Fruit fly (Drosophila melanogaster) whole organism, embryonic: Measurements from ENCODE around the gene ND-PDSW.
A peak's percentile ranks its signal among the peaks of the same experiment; 100 is the strongest.

Experiments used
- Aef1 ChIP-seq: fragments of 200-800 bp; sonication (Bioruptor generic); IDR thresholded peaks from 3 replicates; pipeline ENCODE4 v1.3.6; 2022; ENCODE audit warnings: missing biosample characterization, missing genetic modification characterization
- Atf-2 ChIP-seq: fragments of 200-800 bp; sonication (Bioruptor generic); optimal IDR thresholded peaks from 2 replicates; lab custom pipeline; 2016; ENCODE audit warnings: missing biosample characterization, missing genetic modification characterization
- Atf3 ChIP-seq: fragments of 200-800 bp; sonication (Bioruptor generic); optimal IDR thresholded peaks from 3 replicates; lab custom pipeline; 2016; ENCODE audit warnings: missing biosample characterization, missing genetic modification characterization
- B-H2 ChIP-seq: fragments of 200-800 bp; sonication (Bioruptor generic); optimal IDR thresholded peaks from 2 replicates; lab custom pipeline; 2018; ENCODE audit warnings: missing biosample characterization, mild to moderate bottlenecking, missing genetic modification characterization
- Blimp-1 ChIP-seq: fragments of 200-800 bp; sonication (Bioruptor generic); optimal IDR thresholded peaks from 3 replicates; lab custom pipeline; 2018; ENCODE audit warnings: missing biosample characterization, missing genetic modification characterization, mild to moderate bottlenecking, moderate library complexity, missing genetic modification reagents
- CG11723 ChIP-seq: fragments of 200-800 bp; sonication (Bioruptor generic); optimal IDR thresholded peaks from 2 replicates; lab custom pipeline; 2017; ENCODE audit warnings: missing biosample characterization, mild to moderate bottlenecking, missing genetic modification characterization
- CG12391 ChIP-seq: fragments of 200-800 bp; sonication (Bioruptor generic); optimal IDR thresholded peaks from 3 replicates; lab custom pipeline; 2018; ENCODE audit warnings: missing biosample characterization, mild to moderate bottlenecking, missing genetic modification characterization, moderate library complexity
- CG13123 ChIP-seq: fragments of 200-800 bp; sonication (Bioruptor generic); optimal IDR thresholded peaks from 2 replicates; lab custom pipeline; 2016; ENCODE audit warnings: missing biosample characterization, missing genetic modification characterization
- CG13775 ChIP-seq: fragments of 200-800 bp; sonication (Bioruptor generic); optimal IDR thresholded peaks from 3 replicates; lab custom pipeline; 2017; ENCODE audit warnings: missing biosample characterization, mild to moderate bottlenecking, missing genetic modification characterization
- CG14050 ChIP-seq: fragments of 200-800 bp; sonication (Bioruptor generic); IDR thresholded peaks from 3 replicates; pipeline ENCODE4 v1.3.6; 2022; ENCODE audit warnings: missing biosample characterization, missing genetic modification characterization
- CG15269 ChIP-seq: fragments of 200-800 bp; sonication (Bioruptor generic); optimal IDR thresholded peaks from 2 replicates; lab custom pipeline; 2018; ENCODE audit warnings: missing biosample characterization, mild to moderate bottlenecking, missing genetic modification characterization, moderate library complexity
- CG1529 ChIP-seq: fragments of 200-800 bp; sonication (Bioruptor generic); optimal IDR thresholded peaks from 3 replicates; lab custom pipeline; 2018; ENCODE audit warnings: missing biosample characterization, missing genetic modification characterization
- CG15514 ChIP-seq: fragments of 200-800 bp; sonication (Bioruptor generic); optimal IDR thresholded peaks from 3 replicates; lab custom pipeline; 2017; ENCODE audit warnings: missing biosample characterization, missing genetic modification characterization, mild to moderate bottlenecking, moderate library complexity, missing genetic modification reagents
- CG1602 ChIP-seq: fragments of 200-800 bp; sonication (Bioruptor generic); optimal IDR thresholded peaks from 3 replicates; lab custom pipeline; 2016; ENCODE audit warnings: missing biosample characterization, missing genetic modification characterization
- CG16813 ChIP-seq: fragments of 200-800 bp; sonication (Bioruptor generic); IDR thresholded peaks from 3 replicates; pipeline ENCODE4 v1.3.6; 2022; ENCODE audit warnings: missing biosample characterization, missing genetic modification characterization; ENCODE audit not compliant: partially characterized antibody
- CG2199 ChIP-seq: fragments of 200-800 bp; sonication (Bioruptor generic); IDR thresholded peaks from 3 replicates; pipeline ENCODE4 v1.3.6; 2022; ENCODE audit warnings: missing biosample characterization, missing genetic modification characterization
- CG4854 ChIP-seq: fragments of 200-800 bp; sonication (Bioruptor generic); optimal IDR thresholded peaks from 2 replicates; lab custom pipeline; 2016; ENCODE audit warnings: missing biosample characterization, missing genetic modification characterization, inconsistent platforms
- CG5953 ChIP-seq: fragments of 200-800 bp; sonication (Bioruptor generic); IDR thresholded peaks from 2 replicates; pipeline ENCODE4 v1.3.6; 2022; ENCODE audit warnings: missing biosample characterization, missing genetic modification characterization
- CG7271 ChIP-seq: fragments of 200-800 bp; sonication (Bioruptor generic); optimal IDR thresholded peaks from 2 replicates; lab custom pipeline; 2018; ENCODE audit warnings: missing biosample characterization, mild to moderate bottlenecking, missing genetic modification characterization, moderate library complexity
- CG7357 ChIP-seq: fragments of 200-800 bp; sonication (Bioruptor generic); IDR thresholded peaks from 3 replicates; pipeline ENCODE4 v1.3.6; 2022; ENCODE audit warnings: missing biosample characterization, missing genetic modification characterization
- CG8089 ChIP-seq: fragments of 200-800 bp; sonication (Bioruptor generic); optimal IDR thresholded peaks from 3 replicates; lab custom pipeline; 2016; ENCODE audit warnings: missing biosample characterization, missing genetic modification characterization
- CG9797 ChIP-seq: fragments of 200-800 bp; sonication (Bioruptor generic); optimal IDR thresholded peaks from 3 replicates; lab custom pipeline; 2018; ENCODE audit warnings: missing biosample characterization, mild to moderate bottlenecking, missing genetic modification characterization
- Camta ChIP-seq: fragments of 200-800 bp; sonication (Bioruptor generic); optimal IDR thresholded peaks from 2 replicates; lab custom pipeline; 2016; ENCODE audit warnings: missing biosample characterization, missing genetic modification characterization
- CoRest ChIP-seq: fragments of 200-800 bp; sonication (Bioruptor generic); optimal IDR thresholded peaks from 3 replicates; lab custom pipeline; 2018; ENCODE audit warnings: missing biosample characterization, mild to moderate bottlenecking, missing genetic modification characterization, moderate library complexity
- CrebB ChIP-seq: fragments of 200-800 bp; sonication (Bioruptor generic); optimal IDR thresholded peaks from 3 replicates; lab custom pipeline; 2018; ENCODE audit warnings: missing biosample characterization, mild to moderate bottlenecking, missing genetic modification characterization
- Eip74EF ChIP-seq, 2 experiments: fragments of 200-800 bp in 1 of 2; fragments of >200 bp in 1 of 2; sonication (Bioruptor generic) in 1 of 2; optimal IDR thresholded peaks; 2 replicates each; lab custom pipeline; 2017 to 2019; ENCODE audit warnings: missing biosample characterization in 2 of 2, missing genetic modification characterization in 2 of 2, mild to moderate bottlenecking in 1 of 2, moderate library complexity in 1 of 2
- Fer1 ChIP-seq: fragments of 200-800 bp; sonication (Bioruptor generic); optimal IDR thresholded peaks from 2 replicates; lab custom pipeline; 2017; ENCODE audit warnings: missing biosample characterization, mild to moderate bottlenecking, missing genetic modification characterization
- Fer3 ChIP-seq: fragments of 200-800 bp; sonication (Bioruptor generic); optimal IDR thresholded peaks from 2 replicates; lab custom pipeline; 2018; ENCODE audit warnings: missing biosample characterization, mild to moderate bottlenecking, missing genetic modification characterization, moderate library complexity
- HHEX ChIP-seq: fragments of 200-800 bp; sonication (Bioruptor generic); optimal IDR thresholded peaks from 3 replicates; lab custom pipeline; 2017; ENCODE audit warnings: missing biosample characterization, mild to moderate bottlenecking, missing genetic modification characterization, missing genetic modification reagents
- Hr3 ChIP-seq: fragments of 200-800 bp; sonication (Bioruptor generic); optimal IDR thresholded peaks from 3 replicates; lab custom pipeline; 2016; ENCODE audit warnings: missing biosample characterization, missing genetic modification characterization
- Hr78 ChIP-seq, 2 experiments: fragments of 200-800 bp in 1 of 2; fragments of >200 bp in 1 of 2; sonication (Bioruptor generic) in 1 of 2; optimal IDR thresholded peaks; 2 replicates each; lab custom pipeline; 2017 to 2019; ENCODE audit warnings: missing biosample characterization in 2 of 2, missing genetic modification characterization in 2 of 2, mild to moderate bottlenecking in 1 of 2, moderate library complexity in 1 of 2
- Lhr ChIP-seq: fragments of 200-800 bp; sonication (Bioruptor generic); optimal IDR thresholded peaks from 3 replicates; lab custom pipeline; 2017; ENCODE audit warnings: mild to moderate bottlenecking, missing biosample characterization, missing genetic modification reagents, missing genetic modification characterization
- Lpt ChIP-seq: fragments of >200 bp; optimal IDR thresholded peaks from 2 replicates; lab custom pipeline; 2018; ENCODE audit warnings: missing biosample characterization, missing genetic modification characterization
- Spps ChIP-seq: fragments of 200-800 bp; sonication (Bioruptor generic); optimal IDR thresholded peaks from 2 replicates; lab custom pipeline; 2018; ENCODE audit warnings: missing biosample characterization, mild to moderate bottlenecking, missing genetic modification characterization
- Xrp1 ChIP-seq: fragments of 200-800 bp; sonication (Bioruptor generic); IDR thresholded peaks from 2 replicates; pipeline ENCODE4 v1.3.6; 2022; ENCODE audit warnings: missing biosample characterization, missing genetic modification characterization
- YL-1 ChIP-seq: fragments of 200-800 bp; sonication (Bioruptor generic); optimal IDR thresholded peaks from 3 replicates; lab custom pipeline; 2017; ENCODE audit warnings: missing biosample characterization, mild to moderate bottlenecking, missing genetic modification characterization
- abd-A ChIP-seq: fragments of 200-800 bp; sonication (Bioruptor generic); optimal IDR thresholded peaks from 3 replicates; lab custom pipeline; 2019; ENCODE audit warnings: missing biosample characterization, mild to moderate bottlenecking, missing genetic modification characterization, moderate library complexity
- croc ChIP-seq: fragments of 200-800 bp; sonication (Bioruptor generic); conservative IDR thresholded peaks from 3 replicates; pipeline ENCODE4 v1.3.6; 2022; ENCODE audit warnings: missing biosample characterization, missing genetic modification characterization
- ewg ChIP-seq: fragments of 200-800 bp; sonication (Bioruptor generic); optimal IDR thresholded peaks from 3 replicates; lab custom pipeline; 2017; ENCODE audit warnings: mild to moderate bottlenecking, missing biosample characterization, missing genetic modification reagents, missing genetic modification characterization
- fd96Cb ChIP-seq: fragments of 200-800 bp; sonication (Bioruptor generic); optimal IDR thresholded peaks from 2 replicates; lab custom pipeline; 2018; ENCODE audit warnings: missing biosample characterization, mild to moderate bottlenecking, missing genetic modification characterization, moderate library complexity
- fru ChIP-seq: fragments of >200 bp; optimal IDR thresholded peaks from 2 replicates; lab custom pipeline; 2017
- gcm ChIP-seq: fragments of 200-800 bp; sonication (Bioruptor generic); optimal IDR thresholded peaks from 2 replicates; lab custom pipeline; 2019; ENCODE audit warnings: missing biosample characterization, mild to moderate bottlenecking, missing genetic modification characterization, moderate library complexity
- gro ChIP-seq: fragments of 200-800 bp; sonication (Bioruptor generic); optimal IDR thresholded peaks from 2 replicates; lab custom pipeline; 2016; ENCODE audit warnings: missing biosample characterization, missing genetic modification characterization
- gsb-n ChIP-seq: fragments of 200-800 bp; sonication (Bioruptor generic); optimal IDR thresholded peaks from 3 replicates; lab custom pipeline; 2018; ENCODE audit warnings: missing biosample characterization, mild to moderate bottlenecking, missing genetic modification characterization
- nmo ChIP-seq: fragments of 200-800 bp; sonication (Bioruptor generic); optimal IDR thresholded peaks from 2 replicates; lab custom pipeline; 2018; ENCODE audit warnings: missing biosample characterization, mild to moderate bottlenecking, missing genetic modification characterization, moderate library complexity
- otp ChIP-seq: fragments of 200-800 bp; sonication (Bioruptor generic); IDR thresholded peaks from 3 replicates; pipeline ENCODE4, ENCODE4 v1.3.6; 2022; ENCODE audit warnings: missing biosample characterization, missing genetic modification characterization
- p53 ChIP-seq: fragments of 200-800 bp; sonication (Bioruptor generic); optimal IDR thresholded peaks from 2 replicates; lab custom pipeline; 2016; ENCODE audit warnings: missing biosample characterization, missing genetic modification characterization
- phol ChIP-seq: fragments of 200-800 bp; sonication (Bioruptor generic); optimal IDR thresholded peaks from 3 replicates; lab custom pipeline; 2018; ENCODE audit warnings: missing biosample characterization, mild to moderate bottlenecking, missing genetic modification characterization, moderate library complexity
- psq ChIP-seq: fragments of 200-800 bp; sonication (Bioruptor generic); optimal IDR thresholded peaks from 2 replicates; lab custom pipeline; 2017; ENCODE audit warnings: missing biosample characterization, missing genetic modification characterization
- sens ChIP-seq: fragments of 200-800 bp; sonication (Bioruptor generic); peaks from one replicate; lab custom pipeline; 2016; ENCODE audit warnings: missing biosample characterization, missing genetic modification characterization

ND-PDSW gene

dm6 chr2L:3477057-3477755 is 11.2 kb downstream of the ND-PDSW start (continued):
- TF ChIP-seq Fer3 (tag; lab: Kevin White, UChicago) (no peak), CG14050 (GFP tag; lab: Robert Waterston, UW) (no peak), fd96Cb (tag; lab: Kevin White, UChicago) (peak; percentile 19), CG4854 (GFP tag; lab: Kevin White, UChicago) (peak; percentile 29), CG2199 (GFP tag; lab: Robert Waterston, UW) (no peak), B-H2 (peak; percentile 53), CG7271 (tag; lab: Kevin White, UChicago) (no peak), YL-1 (GFP tag; lab: Kevin White, UChicago) (no peak), nmo (peak; percentile 46), Spps (tag; lab: Kevin White, UChicago) (no peak), Xrp1 (GFP tag; lab: Robert Waterston, UW) (0 out of 2 replicates have a peak, but pooled peaks have one; percentile 20), otp (GFP tag; lab: Robert Waterston, UW) (no peak), CG12391 (tag; lab: Kevin White, UChicago) (peak; percentile 21), CG8089 (GFP tag; lab: Kevin White, UChicago) (no peak), CG7357 (no peak), Atf-2 (GFP tag; lab: Kevin White, UChicago) (peak; percentile 28), p53 (GFP tag; lab: Kevin White, UChicago) (no peak), CG1602 (GFP tag; lab: Kevin White, UChicago) (peak; percentile 1), Aef1 (GFP tag; lab: Robert Waterston, UW) (peak; percentile 40; the same call in 1 of the 3 replicates), CrebB (no peak), CG16813 (GFP tag; lab: Robert Waterston, UW) (no peak), Hr3 (GFP tag; lab: Kevin White, UChicago) (no peak), Blimp-1 (no peak), Fer1 (GFP tag; lab: Kevin White, UChicago) (no peak), Eip74EF (GFP tag; optimal IDR thresholded peaks at IDR 0.05; lab: Kevin White, UChicago) (no peak), CG15269 (tag; lab: Kevin White, UChicago) (peak; percentile 22), Hr78 (GFP tag; optimal IDR thresholded peaks at IDR 0.05; lab: Kevin White, UChicago) (no peak), CG11723 (GFP tag; lab: Kevin White, UChicago) (peak; percentile 40), CG1529 (GFP tag; lab: Kevin White, UChicago) (no peak), HHEX (no peak), gcm (no peak), Lhr (no peak), CG13775 (peak; percentile 58), psq (GFP tag; lab: Kevin White, UChicago) (no peak), Camta (GFP tag; lab: Kevin White, UChicago) (no peak), abd-A (tag; lab: Kevin White, UChicago) (no peak), gro (peak; percentile 1), Atf3 (peak; percentile 21), croc (GFP tag; lab: Robert Waterston, UW) (no peak), gsb-n (tag; lab: Kevin White, UChicago) (no peak), CG13123 (GFP tag; lab: Kevin White, UChicago) (no peak), CoRest (peak; percentile 65), CG5953 (GFP tag; lab: Robert Waterston, UW) (no peak), ewg (GFP tag; lab: Kevin White, UChicago) (no peak), CG9797 (GFP tag; lab: Kevin White, UChicago) (no peak), Lpt (GFP tag; lab: Kevin White, UChicago) (no peak), phol (tag; lab: Kevin White, UChicago) (peak; percentile 21), sens (GFP tag; lab: Kevin White, UChicago) (peak; percentile 87), CG15514 (GFP tag; lab: Kevin White, UChicago) (no peak), fru (lab: Kevin White, UChicago) (no peak)
